Worm (Caenorhabditis elegans): ENCODE results near the gene F54D5.5.

Gene F54D5.5

ce11 chrII:11535924-11536323 lies 30.9 kb downstream of the F54D5.5 start:
- TF ChIP-seq nhr-28 (tag; optimal IDR thresholded peaks at IDR 0.05) = no peak
- TF ChIP-seq zip-8 (tag; optimal IDR thresholded peaks at IDR 0.05) = peak; percentile 99

ce11 chrII:11535429-11535828 lies 31.4 kb downstream of the F54D5.5 start:
- TF ChIP-seq nhr-28 (tag; optimal IDR thresholded peaks at IDR 0.05) (no peak), sptf-1 (tag; optimal IDR thresholded peaks at IDR 0.05) (peak; percentile 76), nhr-12 (tag; optimal IDR thresholded peaks at IDR 0.05) (no peak), elt-3 (tag; optimal IDR thresholded peaks at IDR 0.05) (no peak), lin-13 (tag; optimal IDR thresholded peaks at IDR 0.05) (no peak), ztf-11 (tag; optimal IDR thresholded peaks at IDR 0.05) (peak; percentile 22), ceh-83 (GFP tag; optimal IDR thresholded peaks at IDR 0.05) (no peak), nhr-76 (tag; optimal IDR thresholded peaks at IDR 0.05) (no peak), blmp-1 (tag; optimal IDR thresholded peaks at IDR 0.05) (no peak), nhr-2 (tag; optimal IDR thresholded peaks at IDR 0.05) (peak; percentile 82), ces-1 (GFP tag; optimal IDR thresholded peaks at IDR 0.05) (peak; percentile 35), ham-2 (GFP tag; optimal IDR thresholded peaks at IDR 0.05) (no peak), unc-39 (tag; optimal IDR thresholded peaks at IDR 0.05) (no peak), unc-120 (tag; optimal IDR thresholded peaks at IDR 0.05; ENCODE audit: poor library complexity, severe bottlenecking) (no peak), snpc-4 (tag; optimal IDR thresholded peaks at IDR 0.05) (no peak), pha-4 (tag; optimal IDR thresholded peaks at IDR 0.05) (no peak), ceh-39 (tag; optimal IDR thresholded peaks at IDR 0.05) (peak; percentile 41), M03D4.4 (tag; optimal IDR thresholded peaks at IDR 0.05) (no peak), nhr-237 (tag; optimal IDR thresholded peaks at IDR 0.05) (no peak), drap-1 (GFP tag; optimal IDR thresholded peaks at IDR 0.05) (peak; percentile 61), elt-1 (tag; optimal IDR thresholded peaks at IDR 0.05; ENCODE audit: borderline replicate concordance, insufficient read depth) (no peak), mep-1 (tag; optimal IDR thresholded peaks at IDR 0.05) (no peak), hlh-1 (tag; optimal IDR thresholded peaks at IDR 0.05) (no peak), lsy-2 (tag; optimal IDR thresholded peaks at IDR 0.05) (no peak), flh-1 (GFP tag; optimal IDR thresholded peaks at IDR 0.05) (no peak), sem-2 (GFP tag; optimal IDR thresholded peaks at IDR 0.05) (peak; percentile 40), ceh-43 (GFP tag; optimal IDR thresholded peaks at IDR 0.05) (peak; percentile 20), lin-32 (GFP tag; optimal IDR thresholded peaks at IDR 0.05) (no peak), mls-2 (tag; optimal IDR thresholded peaks at IDR 0.05) (peak; percentile 73), unc-62 (GFP tag; optimal IDR thresholded peaks at IDR 0.05) (peak; percentile 45), mab-5 (tag; optimal IDR thresholded peaks at IDR 0.05) (no peak), zip-8 (tag; optimal IDR thresholded peaks at IDR 0.05) (no peak), bed-3 (GFP tag; optimal IDR thresholded peaks at IDR 0.05) (no peak), cnd-1 (tag; optimal IDR thresholded peaks at IDR 0.05) (peak; percentile 66), tbx-8 (GFP tag; optimal IDR thresholded peaks at IDR 0.05) (no peak)

DNA sequence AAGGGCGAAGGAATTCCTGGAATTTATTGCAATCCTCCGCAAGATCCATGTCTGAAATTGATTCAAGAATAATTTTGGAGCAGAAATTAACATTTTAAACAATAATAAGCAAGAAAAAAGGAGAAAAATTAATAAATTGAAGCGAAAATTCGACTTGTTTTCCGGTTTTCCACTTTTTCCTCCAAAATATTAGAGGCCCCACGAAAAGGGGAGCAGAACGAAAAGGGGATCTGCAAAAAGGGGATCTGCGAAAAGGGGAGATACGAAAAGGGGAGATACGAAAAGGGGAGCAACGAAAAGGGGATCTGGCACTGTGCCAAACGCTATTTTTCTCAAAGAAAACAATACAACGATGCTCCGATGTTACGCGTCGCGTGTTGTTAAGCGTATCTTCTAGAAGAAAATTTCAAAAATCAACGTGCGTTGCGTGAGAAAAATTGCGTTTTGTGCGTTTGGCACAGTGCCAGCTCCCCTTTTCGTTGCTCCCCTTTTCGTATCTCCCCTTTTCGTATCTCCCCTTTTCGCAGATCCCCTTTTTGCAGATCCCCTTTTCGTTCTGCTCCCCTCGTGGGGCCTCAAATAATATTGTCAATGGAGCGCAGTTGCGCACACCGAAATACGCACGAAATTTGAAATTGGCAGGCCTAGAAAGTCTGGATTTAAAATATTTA lies 32.3 kb downstream of the F54D5.5 start, which contains the start of gene Y62F5A.12:
Y62F5A.12 (minus strand) TSS at position 51 of the 671 bp plus-strand sequence.
- peak; percentile 6 for TF ChIP-seq tbx-8 (GFP tag; optimal IDR thresholded peaks at IDR 0.05)
- peak; percentile 77 for TF ChIP-seq lin-13 (tag; optimal IDR thresholded peaks at IDR 0.05)
- TF ChIP-seq nhr-237 (tag; optimal IDR thresholded peaks at IDR 0.05) = peak; percentile 1
- peak; percentile 46 for TF ChIP-seq lsy-2 (tag; optimal IDR thresholded peaks at IDR 0.05)
- peak; percentile 68 for TF ChIP-seq cnd-1 (tag; optimal IDR thresholded peaks at IDR 0.05)
- peak; percentile 61 for TF ChIP-seq ces-1 (GFP tag; optimal IDR thresholded peaks at IDR 0.05)
- peak; percentile 56 for TF ChIP-seq lin-32 (GFP tag; optimal IDR thresholded peaks at IDR 0.05)
- peak; percentile 22 for TF ChIP-seq pha-4 (tag; optimal IDR thresholded peaks at IDR 0.05)
- peak; percentile 79 for TF ChIP-seq unc-120 (tag; optimal IDR thresholded peaks at IDR 0.05; ENCODE audit: poor library complexity, severe bottlenecking)
- TF ChIP-seq hlh-1 (tag; optimal IDR thresholded peaks at IDR 0.05) = peak; percentile 7
- TF ChIP-seq mep-1 (tag; optimal IDR thresholded peaks at IDR 0.05) = peak; percentile 85
- TF ChIP-seq M03D4.4 (tag; optimal IDR thresholded peaks at IDR 0.05) = peak; percentile 49
- peak; percentile 17 for TF ChIP-seq bed-3 (GFP tag; optimal IDR thresholded peaks at IDR 0.05)
- peak; percentile 95 for TF ChIP-seq sptf-1 (tag; optimal IDR thresholded peaks at IDR 0.05)
- peak; percentile 52 for TF ChIP-seq mls-2 (tag; optimal IDR thresholded peaks at IDR 0.05)
- peak; percentile 57 for TF ChIP-seq drap-1 (GFP tag; optimal IDR thresholded peaks at IDR 0.05)
- peak; percentile 26 for TF ChIP-seq ham-2 (GFP tag; optimal IDR thresholded peaks at IDR 0.05)
